Worm (Caenorhabditis elegans): ENCODE data around the gene K11H12.7.

K11H12.7 gene

ce11 chrIV:682726-683340, 17.5 kb downstream of the K11H12.7 start (continued):
- peak; percentile 62 for TF ChIP-seq lir-3 (tag; optimal IDR thresholded peaks at IDR 0.05)
- peak; percentile 30; the same call in 1 of the 2 replicates for TF ChIP-seq lin-1 (GFP tag; IDR thresholded peaks at IDR 0.05)
- TF ChIP-seq hlh-30 (tag; optimal IDR thresholded peaks at IDR 0.05; ENCODE audit: insufficient read depth) = peak; percentile 90
- TF ChIP-seq egl-27 (tag; optimal IDR thresholded peaks at IDR 0.05) = peak; percentile 31
- TF ChIP-seq dmd-9 (GFP tag; IDR thresholded peaks at IDR 0.05) = peak; percentile 83
- TF ChIP-seq lin-39 (tag; optimal IDR thresholded peaks at IDR 0.05) = no peak
- peak; percentile 75 for TF ChIP-seq Y105C5A.15 (GFP tag; IDR thresholded peaks at IDR 0.05)
- TF ChIP-seq vab-7 (GFP tag; IDR thresholded peaks at IDR 0.05) = peak; percentile 81
- TF ChIP-seq hlh-11 (tag; optimal IDR thresholded peaks at IDR 0.05) = peak; percentile 84
- no peak for TF ChIP-seq ceh-32 (tag; optimal IDR thresholded peaks at IDR 0.05; ENCODE audit: poor library complexity)
- peak; percentile 18 for TF ChIP-seq dpl-1 (GFP tag; optimal IDR thresholded peaks at IDR 0.05)
- peak; percentile 35 for TF ChIP-seq nhr-11 (tag; optimal IDR thresholded peaks at IDR 0.05)
- peak; percentile 58 for TF ChIP-seq php-3 (GFP tag; IDR thresholded peaks at IDR 0.05)
- TF ChIP-seq zip-2 (tag; optimal IDR thresholded peaks at IDR 0.05) = no peak
- peak; percentile 48 to 77; a peak in 1 of 4 replicates for TF ChIP-seq madf-5 (GFP tag; IDR thresholded peaks at IDR 0.05)
- no peak for TF ChIP-seq fkh-10 (GFP tag; optimal IDR thresholded peaks at IDR 0.05)
- TF ChIP-seq arid-1 (GFP tag; conservative IDR thresholded peaks at IDR 0.05) = peak; percentile 80
- TF ChIP-seq D1046.2 (GFP tag; IDR thresholded peaks at IDR 0.05) = peak; percentile 82; the same call in 1 of the 2 replicates
- peak; percentile 52; the same call in 1 of the 2 replicates for TF ChIP-seq mdt-29 (GFP tag; IDR thresholded peaks at IDR 0.05)
- 0 out of 2 replicates have a peak, but pooled peaks have one; percentile 40 for TF ChIP-seq mxl-2 (GFP tag; conservative IDR thresholded peaks at IDR 0.05)
- TF ChIP-seq aha-1 (tag) = peak; percentile 94
- TF ChIP-seq R02D3.7 (tag; optimal IDR thresholded peaks at IDR 0.05) = peak; percentile 6
- peak; percentile 62; the same call in 1 of the 2 replicates for TF ChIP-seq ceh-44 (GFP tag; IDR thresholded peaks at IDR 0.05)
- no peak for TF ChIP-seq nhr-6 (tag; optimal IDR thresholded peaks at IDR 0.05)
- TF ChIP-seq nhr-111 (GFP tag; optimal IDR thresholded peaks at IDR 0.05) = peak; percentile 82
- no peak; the same call in 1 of the 2 replicates for TF ChIP-seq T26A8.4 (GFP tag; IDR thresholded peaks at IDR 0.05)
- TF ChIP-seq unc-130 (GFP tag; optimal IDR thresholded peaks at IDR 0.05) = peak; percentile 68
- TF ChIP-seq snpc-4 (tag; optimal IDR thresholded peaks at IDR 0.05) = no peak
- TF ChIP-seq unc-39 (tag; optimal IDR thresholded peaks at IDR 0.05) = no peak
- TF ChIP-seq mxl-3 (GFP tag; optimal IDR thresholded peaks at IDR 0.05) = peak; percentile 77
- peak; percentile 76 for TF ChIP-seq tra-1 (GFP tag; IDR thresholded peaks at IDR 0.05)
- peak; percentile 85 for TF ChIP-seq snpc-1.2 (GFP tag; IDR thresholded peaks at IDR 0.05)
- peak; percentile 2 for TF ChIP-seq F49E8.2 (tag; optimal IDR thresholded peaks at IDR 0.05; ENCODE audit: borderline replicate concordance)
- TF ChIP-seq spr-1 (tag; optimal IDR thresholded peaks at IDR 0.05) = no peak
- TF ChIP-seq gei-8 (GFP tag; optimal IDR thresholded peaks at IDR 0.05) = peak; percentile 80
- peak; percentile 80 for TF ChIP-seq daf-19 (GFP tag; conservative IDR thresholded peaks at IDR 0.05)
- peak; percentile 41 for TF ChIP-seq F37D6.2 (tag; optimal IDR thresholded peaks at IDR 0.05)
- TF ChIP-seq attf-4 (tag; optimal IDR thresholded peaks at IDR 0.05) = no peak
- peak; percentile 81 for TF ChIP-seq madf-9 (GFP tag; conservative IDR thresholded peaks at IDR 0.05)

ce11 chrIV:684197-684596, 18.9 kb downstream of the K11H12.7 start, which contains the start of gene cutl-28:
cutl-28 (plus strand) TSS chrIV:684497.
- TF ChIP-seq nhr-42 (GFP tag; IDR thresholded peaks at IDR 0.05) (no peak), ceh-20 (GFP tag; IDR thresholded peaks at IDR 0.05) (no peak), snpc-4 (tag; optimal IDR thresholded peaks at IDR 0.05) (no peak), Y105C5A.15 (GFP tag; IDR thresholded peaks at IDR 0.05) (no peak)

Data from whole organism, L4 larva.